Worm (Caenorhabditis elegans) whole organism, L4 larva: ENCODE results near the gene tag-329.
A peak's percentile ranks its signal among the peaks of the same experiment; 100 is the strongest.

Experiments
- F44E2.7 ChIP-seq: fragments of 200-800 bp; sonication (Bioruptor generic); IDR thresholded peaks from 2 replicates; pipeline ENCODE4 v2.1.2; 2022; ENCODE audit warnings: missing genetic modification characterization, missing compliant biosample characterization
- aha-1 ChIP-seq: fragments of 150-350 bp; peaks from one replicate; lab custom pipeline; 2014; ENCODE audit warnings: missing biosample characterization, missing genetic modification characterization
- egl-27 ChIP-seq: sonication (generic microtip); optimal IDR thresholded peaks from 3 replicates; lab custom pipeline; 2017; ENCODE audit warnings: missing biosample characterization, missing genetic modification reagents, missing genetic modification characterization
- zag-1 ChIP-seq: fragments of 150-350 bp; optimal IDR thresholded peaks from 2 replicates; lab custom pipeline; 2014; ENCODE audit warnings: missing biosample characterization, missing genetic modification characterization

ce11 chrV:9503152-9503817, 31.4 kb upstream of the tag-329 start:
- no peak for TF ChIP-seq egl-27 (tag; lab: Kevin White, UChicago)
- TF ChIP-seq F44E2.7 (GFP tag; lab: Robert Waterston, UW), result 0 out of 2 replicates have a peak, but pooled peaks have one; percentile 69
- peak; percentile 95 for TF ChIP-seq aha-1 (tag; lab: Kevin White, UChicago)
- no peak for TF ChIP-seq zag-1 (tag; lab: Kevin White, UChicago)
